Worm (Caenorhabditis elegans) whole organism, young adult: ENCODE results near the gene tgt-1.

Experiments
- aptf-2 ChIP-seq: fragments of 200-800 bp; sonication (Bioruptor generic); conservative IDR thresholded peaks from 2 replicates; pipeline ENCODE4 v1.3.6; 2022; ENCODE audit warnings: missing genetic modification reagents, missing genetic modification characterization, missing compliant biosample characterization
- aptf-3 ChIP-seq: fragments of 200-800 bp; sonication (Bioruptor generic); IDR thresholded peaks from 2 replicates; pipeline ENCODE4 v1.3.6; 2022; ENCODE audit warnings: missing genetic modification characterization, missing compliant biosample characterization

Gene tgt-1

ce11 chrIV:11908733-11909132 lies 50.9 kb downstream of the tgt-1 start:
- TF ChIP-seq aptf-2 (GFP tag; lab: Robert Waterston, UW) (no peak), aptf-3 (GFP tag; lab: Robert Waterston, UW) (no peak)
